Worm (Caenorhabditis elegans) whole organism, young adult: ENCODE measurements around the gene far-8.

Source experiments
- B0035.1 ChIP-seq: sonication (generic microtip); optimal IDR thresholded peaks from 2 replicates; lab custom pipeline; 2016; ENCODE audit warnings: missing genetic modification characterization, mild to moderate bottlenecking, missing compliant biosample characterization, missing genotype, missing genetic modification reagents
- C17E4.6 ChIP-seq: fragments of 200-800 bp; sonication (Bioruptor generic); IDR thresholded peaks from 2 replicates; pipeline ENCODE4 v1.3.6; 2022; ENCODE audit warnings: missing genetic modification reagents, missing genetic modification characterization, missing compliant biosample characterization
- F10E7.11 ChIP-seq: sonication (generic microtip); optimal IDR thresholded peaks from 2 replicates; lab custom pipeline; 2017; ENCODE audit warnings: mild to moderate bottlenecking, missing genetic modification characterization, moderate library complexity, missing compliant biosample characterization
- F22D6.2 ChIP-seq: sonication (generic microtip); optimal IDR thresholded peaks from 2 replicates; lab custom pipeline; 2016; ENCODE audit warnings: mild to moderate bottlenecking, missing genetic modification characterization, missing compliant biosample characterization
- F23B12.7 ChIP-seq: sonication (generic microtip); optimal IDR thresholded peaks from 2 replicates; lab custom pipeline; 2017; ENCODE audit warnings: missing genetic modification characterization, mild to moderate bottlenecking, missing compliant biosample characterization, antibody characterized with exemption, moderate library complexity; ENCODE audit not compliant: insufficient read depth
- F37B4.10 ChIP-seq: fragments of 200-800 bp; sonication (Bioruptor generic); IDR thresholded peaks from 2 replicates; pipeline ENCODE4 v1.3.6; 2022; ENCODE audit warnings: missing genetic modification characterization, missing compliant biosample characterization
- F49E8.2 ChIP-seq: sonication (generic microtip); optimal IDR thresholded peaks from 3 replicates; lab custom pipeline; 2017; ENCODE audit warnings: missing genetic modification characterization, mild to moderate bottlenecking, missing compliant biosample characterization, antibody characterized with exemption, moderate library complexity; ENCODE audit not compliant: insufficient read depth
- F52B5.7 ChIP-seq: sonication (generic microtip); optimal IDR thresholded peaks from 2 replicates; lab custom pipeline; 2016; ENCODE audit warnings: mild to moderate bottlenecking, missing genetic modification characterization, missing compliant biosample characterization
- F57C9.4 ChIP-seq: sonication (generic microtip); optimal IDR thresholded peaks from 2 replicates; lab custom pipeline; 2017; ENCODE audit warnings: mild to moderate bottlenecking, missing genetic modification characterization, missing compliant biosample characterization
- K12H6.12 ChIP-seq: fragments of 200-800 bp; sonication (Bioruptor generic); optimal IDR thresholded peaks from 2 replicates; lab custom pipeline; 2018; ENCODE audit warnings: mild to moderate bottlenecking, missing genetic modification characterization, missing compliant biosample characterization
- Y67H2A.10 ChIP-seq: fragments of 200-800 bp; sonication (Bioruptor generic); conservative IDR thresholded peaks from 2 replicates; pipeline ENCODE4 v1.3.6; 2022; ENCODE audit warnings: missing genetic modification reagents, missing genetic modification characterization, missing compliant biosample characterization
- Y79H2A.3 ChIP-seq: fragments of 200-800 bp; sonication (Bioruptor generic); conservative IDR thresholded peaks from 2 replicates; pipeline ENCODE4 v1.3.6; 2022; ENCODE audit warnings: missing genetic modification reagents, missing genetic modification characterization, missing compliant biosample characterization
- akir-1 ChIP-seq: fragments of 200-800 bp; sonication (Bioruptor generic); optimal IDR thresholded peaks from 2 replicates; lab custom pipeline; 2018; ENCODE audit warnings: mild to moderate bottlenecking, missing genetic modification characterization, moderate library complexity, missing compliant biosample characterization
- ama-1 ChIP-seq, 3 experiments: fragments of 150-350 bp in 1 of 3; sonication (generic microtip) in 2 of 3; optimal IDR thresholded peaks; 2 replicates each; lab custom pipeline; 2014 to 2018; ENCODE audit warnings: missing biosample characterization in 2 of 3, missing genetic modification characterization in 2 of 3, missing genetic modification reagents in 2 of 3
- attf-5 ChIP-seq: fragments of 200-800 bp; sonication (Bioruptor generic); optimal IDR thresholded peaks from 2 replicates; lab custom pipeline; 2018; ENCODE audit warnings: mild to moderate bottlenecking, missing genetic modification characterization, missing compliant biosample characterization
- bed-1 ChIP-seq: fragments of 200-800 bp; sonication (Bioruptor generic); IDR thresholded peaks from 2 replicates; pipeline ENCODE4 v1.3.6; 2022; ENCODE audit warnings: missing genetic modification reagents, missing genetic modification characterization, missing compliant biosample characterization
- ceh-100 ChIP-seq: fragments of 200-800 bp; sonication (Bioruptor generic); IDR thresholded peaks from 2 replicates; pipeline ENCODE4 v1.3.6; 2022; ENCODE audit warnings: missing genetic modification reagents, missing genetic modification characterization, missing compliant biosample characterization
- ceh-91 ChIP-seq: fragments of 200-800 bp; sonication (Bioruptor generic); IDR thresholded peaks from 2 replicates; pipeline ENCODE4 v1.3.6; 2022; ENCODE audit warnings: missing genetic modification reagents, missing genetic modification characterization, missing compliant biosample characterization
- dox-1 ChIP-seq: fragments of 200-800 bp; sonication (Bioruptor generic); IDR thresholded peaks from 2 replicates; pipeline ENCODE4 v1.3.6; 2022; ENCODE audit warnings: missing genetic modification reagents, missing genetic modification characterization, missing compliant biosample characterization
- egl-44 ChIP-seq: fragments of 200-800 bp; sonication (Bioruptor generic); IDR thresholded peaks from 2 replicates; pipeline ENCODE4 v1.3.6; 2022; ENCODE audit warnings: missing genetic modification reagents, missing genetic modification characterization, missing compliant biosample characterization
- egrh-3 ChIP-seq: fragments of 200-800 bp; sonication (Bioruptor generic); IDR thresholded peaks from 2 replicates; pipeline ENCODE4 v1.3.6; 2022; ENCODE audit warnings: missing genetic modification reagents, missing genetic modification characterization, missing compliant biosample characterization
- gei-17 ChIP-seq: fragments of 200-800 bp; sonication (Bioruptor generic); optimal IDR thresholded peaks from 2 replicates; lab custom pipeline; 2018; ENCODE audit warnings: mild to moderate bottlenecking, missing genetic modification characterization, missing compliant biosample characterization
- him-1 ChIP-seq: sonication (generic microtip); optimal IDR thresholded peaks from 2 replicates; lab custom pipeline; 2016; ENCODE audit warnings: missing genotype, missing genetic modification reagents, missing genetic modification characterization, missing compliant biosample characterization
- hsf-1 ChIP-seq: fragments of 200-800 bp; sonication (Bioruptor generic); IDR thresholded peaks from 2 replicates; pipeline ENCODE4 v1.3.6; 2022; ENCODE audit warnings: missing genetic modification reagents, missing genetic modification characterization, missing compliant biosample characterization
- lag-1 ChIP-seq: fragments of 200-800 bp; sonication (Bioruptor generic); IDR thresholded peaks from 2 replicates; pipeline ENCODE4 v1.3.6; 2022; ENCODE audit warnings: missing genetic modification reagents, missing genetic modification characterization, missing compliant biosample characterization
- lin-26 ChIP-seq: fragments of 200-800 bp; sonication (Bioruptor generic); IDR thresholded peaks from 2 replicates; pipeline ENCODE4 v1.3.6; 2022; ENCODE audit warnings: missing genetic modification reagents, missing genetic modification characterization, missing compliant biosample characterization
- lin-40 ChIP-seq: sonication (generic microtip); optimal IDR thresholded peaks from 2 replicates; lab custom pipeline; 2016; ENCODE audit warnings: missing genetic modification characterization, mild to moderate bottlenecking, missing compliant biosample characterization, missing genotype, missing genetic modification reagents
- lin-54 ChIP-seq: fragments of 200-800 bp; sonication (Bioruptor generic); optimal IDR thresholded peaks from 2 replicates; lab custom pipeline; 2018; ENCODE audit warnings: mild to moderate bottlenecking, missing genetic modification characterization, missing compliant biosample characterization
- lir-1 ChIP-seq: fragments of 200-800 bp; sonication (Bioruptor generic); conservative IDR thresholded peaks from 2 replicates; pipeline ENCODE4 v1.3.6; 2022; ENCODE audit warnings: missing genetic modification reagents, missing genetic modification characterization, missing compliant biosample characterization
- madf-10 ChIP-seq: sonication (generic microtip); optimal IDR thresholded peaks from 2 replicates; lab custom pipeline; 2016; ENCODE audit warnings: mild to moderate bottlenecking, missing genetic modification characterization, missing compliant biosample characterization
- madf-3 ChIP-seq: fragments of 200-800 bp; sonication (Bioruptor generic); IDR thresholded peaks from 2 replicates; pipeline ENCODE4 v1.3.6; 2022; ENCODE audit warnings: missing genetic modification reagents, missing genetic modification characterization, missing compliant biosample characterization
- mcd-1 ChIP-seq: fragments of 200-800 bp; sonication (Bioruptor generic); IDR thresholded peaks from 2 replicates; pipeline ENCODE4 v1.3.6; 2022; ENCODE audit warnings: missing genetic modification reagents, missing genetic modification characterization, missing compliant biosample characterization
- mel-28 ChIP-seq: sonication (generic microtip); optimal IDR thresholded peaks from 2 replicates; lab custom pipeline; 2016; ENCODE audit warnings: borderline replicate concordance, mild to moderate bottlenecking, missing genetic modification characterization, missing compliant biosample characterization
- nfyb-1 ChIP-seq: fragments of 200-800 bp; sonication (Bioruptor generic); IDR thresholded peaks from 2 replicates; pipeline ENCODE4 v1.3.6; 2022; ENCODE audit warnings: missing genetic modification reagents, missing genetic modification characterization, missing compliant biosample characterization
- pbrm-1 ChIP-seq: fragments of 200-800 bp; sonication (Bioruptor generic); IDR thresholded peaks from 2 replicates; pipeline ENCODE4 v1.3.6; 2022; ENCODE audit warnings: missing genetic modification reagents, missing genetic modification characterization, missing compliant biosample characterization
- rcor-1 ChIP-seq: fragments of 200-800 bp; sonication (Bioruptor generic); IDR thresholded peaks from 2 replicates; pipeline ENCODE4 v1.3.6; 2022; ENCODE audit warnings: missing genetic modification reagents, missing genetic modification characterization, missing compliant biosample characterization
- rpc-1 ChIP-seq, 2 experiments: fragments of 150-350 bp in 1 of 2; sonication (generic microtip) in 1 of 2; optimal IDR thresholded peaks; 2 replicates each; lab custom pipeline; 2014 to 2018; ENCODE audit warnings: missing biosample characterization in 1 of 2, missing genetic modification characterization in 1 of 2, missing genetic modification reagents in 1 of 2, missing genotype in 1 of 2
- snpc-1.1 ChIP-seq: sonication (generic microtip); optimal IDR thresholded peaks from 2 replicates; lab custom pipeline; 2017; ENCODE audit warnings: missing genetic modification characterization, mild to moderate bottlenecking, missing compliant biosample characterization, antibody characterized with exemption, moderate library complexity, missing genotype, missing genetic modification reagents; ENCODE audit not compliant: insufficient read depth
- tlf-1 ChIP-seq: fragments of 200-800 bp; sonication (Bioruptor generic); optimal IDR thresholded peaks from 2 replicates; lab custom pipeline; 2018; ENCODE audit warnings: mild to moderate bottlenecking, missing genetic modification characterization, missing compliant biosample characterization
- zim-3 ChIP-seq: sonication (generic microtip); optimal IDR thresholded peaks from 2 replicates; lab custom pipeline; 2017; ENCODE audit warnings: mild to moderate bottlenecking, missing genetic modification characterization, moderate library complexity, missing compliant biosample characterization
- ztf-25 ChIP-seq: fragments of 200-800 bp; sonication (Bioruptor generic); IDR thresholded peaks from 2 replicates; pipeline ENCODE4 v1.3.6; 2022; ENCODE audit warnings: missing genetic modification reagents, missing genetic modification characterization, missing compliant biosample characterization
- ztf-26 ChIP-seq: sonication (generic microtip); optimal IDR thresholded peaks from 2 replicates; lab custom pipeline; 2017; ENCODE audit warnings: missing genetic modification characterization, missing compliant biosample characterization
- ztf-6 ChIP-seq: fragments of 200-800 bp; sonication (Bioruptor generic); IDR thresholded peaks from 2 replicates; pipeline ENCODE4 v1.3.6; 2022; ENCODE audit warnings: missing genetic modification reagents, missing genetic modification characterization, missing compliant biosample characterization

The far-8 gene

DNA sequence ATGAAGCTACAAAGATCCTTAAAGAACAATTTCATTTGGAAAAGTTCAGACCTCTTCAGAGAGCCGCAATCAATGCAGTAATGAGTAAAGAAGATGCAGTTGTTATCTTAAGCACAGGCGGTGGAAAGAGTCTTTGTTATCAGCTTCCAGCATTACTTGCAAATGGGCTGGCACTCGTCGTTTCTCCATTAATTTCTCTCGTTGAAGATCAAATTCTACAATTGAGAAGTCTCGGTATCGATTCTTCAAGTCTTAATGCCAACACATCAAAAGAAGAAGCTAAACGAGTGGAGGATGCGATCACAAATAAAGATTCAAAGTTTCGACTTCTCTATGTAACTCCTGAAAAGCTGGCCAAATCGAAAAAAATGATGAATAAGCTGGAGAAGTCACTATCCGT, 14.2 kb downstream of the far-8 start:
- TF ChIP-seq bed-1 (GFP tag; lab: Robert Waterston, UW) (no peak), egl-44 (GFP tag; lab: Robert Waterston, UW) (no peak), F57C9.4 (tag; lab: Kevin White, UChicago) (no peak), gei-17 (GFP tag; lab: Kevin White, UChicago) (no peak), lin-40 (no peak), lag-1 (GFP tag; lab: Robert Waterston, UW) (no peak), F23B12.7 (tag; lab: Kevin White, UChicago) (no peak), F49E8.2 (tag; lab: Kevin White, UChicago) (no peak), B0035.1 (no peak), ztf-6 (no peak)

DNA sequence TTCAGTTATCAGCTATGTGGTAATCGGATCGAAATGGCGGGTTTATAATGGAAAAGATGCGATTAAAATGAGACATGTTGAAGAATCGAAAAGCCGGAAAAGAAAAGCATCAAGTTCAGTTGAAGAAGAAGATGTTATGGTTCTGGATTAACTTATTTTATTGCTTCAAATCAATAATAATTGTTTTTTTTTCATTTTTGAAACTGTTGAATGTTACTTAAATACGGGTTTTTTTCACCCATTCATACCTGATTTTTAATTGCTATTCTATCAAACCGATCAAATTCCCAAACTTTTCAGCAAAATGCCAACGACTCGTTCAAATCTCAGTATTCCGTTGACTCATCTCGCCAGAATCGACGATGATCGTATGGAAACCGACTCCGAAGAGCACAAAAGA, 17.2 kb downstream of the far-8 start, which contains the start of gene exos-4.2:
exos-4.2 (plus strand) TSS at position 301 of the 400 bp plus-strand sequence.
- TF ChIP-seq zim-3 (tag; lab: Kevin White, UChicago) (no peak), ceh-100 (no peak), lir-1 (GFP tag; lab: Robert Waterston, UW) (no peak), F10E7.11 (tag; lab: Kevin White, UChicago) (no peak), F52B5.7 (no peak), ztf-25 (no peak), Y67H2A.10 (no peak), akir-1 (no peak), rpc-1 (optimal IDR thresholded peaks at IDR 0.05; lab: Kevin White, UChicago) (no peak), rpc-1 (tag; optimal IDR thresholded peaks at IDR 0.05; lab: Kevin White, UChicago) (no peak), rcor-1 (no peak), tlf-1 (GFP tag; lab: Kevin White, UChicago) (no peak), F22D6.2 (tag; lab: Kevin White, UChicago) (no peak), egrh-3 (GFP tag; lab: Robert Waterston, UW) (no peak), madf-10 (tag; lab: Kevin White, UChicago) (no peak), ztf-26 (tag; lab: Kevin White, UChicago) (no peak), Y79H2A.3 (no peak)

DNA sequence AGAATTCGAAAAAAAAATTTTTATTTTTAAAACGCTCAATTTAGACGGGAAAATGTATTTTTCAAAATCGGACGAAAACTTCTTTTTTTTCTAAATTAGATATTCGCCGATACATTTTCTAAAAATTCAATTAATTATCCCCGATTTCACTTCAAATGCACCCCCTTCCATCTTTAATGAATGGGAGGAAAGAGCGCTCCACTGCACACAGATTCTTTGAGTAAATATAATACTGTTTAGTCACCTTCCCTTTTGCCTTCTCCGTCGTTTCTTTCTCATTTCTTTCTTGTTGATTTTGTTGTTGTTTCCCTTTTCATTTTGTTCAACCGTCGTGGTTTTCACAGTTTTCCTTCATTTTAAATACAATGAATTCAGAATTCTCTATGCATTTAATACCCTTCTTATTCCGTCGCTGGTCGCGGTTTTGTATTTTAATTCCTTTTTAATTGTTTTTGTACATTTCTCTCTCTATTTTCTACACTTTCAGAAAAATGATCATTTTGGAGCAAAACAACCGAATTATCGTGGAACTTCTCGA, 19.2 kb downstream of the far-8 start, which contains the start of gene arx-4:
arx-4 (plus strand) TSS at position 488 of the 538 bp plus-strand sequence.
- TF ChIP-seq ceh-91 (GFP tag; lab: Robert Waterston, UW) (no peak), mcd-1 (0 out of 2 replicates have a peak, but pooled peaks have one; percentile 25), F37B4.10 (GFP tag; lab: Robert Waterston, UW) (no peak), attf-5 (GFP tag; lab: Kevin White, UChicago) (peak; percentile 15), lir-1 (GFP tag; lab: Robert Waterston, UW) (no peak)

DNA sequence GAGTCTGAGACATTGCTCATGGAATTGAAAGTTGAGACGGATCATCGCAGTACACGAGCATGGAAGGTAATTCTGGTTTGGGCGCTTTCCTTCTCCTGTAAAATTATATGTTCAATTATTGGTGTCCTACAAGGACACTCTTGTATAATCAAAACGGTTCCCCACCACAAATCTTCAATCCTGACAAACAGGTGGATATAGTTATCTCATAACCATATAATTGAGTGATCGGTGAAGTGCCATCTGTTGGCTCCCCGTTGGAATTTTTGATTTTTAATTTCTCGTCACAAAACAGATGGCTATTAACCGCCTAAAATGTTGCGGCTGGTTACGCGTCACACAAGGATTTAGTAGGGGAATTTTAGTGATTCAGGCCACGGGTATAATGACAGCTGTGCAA, 26.1 kb downstream of the far-8 start:
- TF ChIP-seq dox-1 (no peak), nfyb-1 (no peak), madf-3 (GFP tag; lab: Robert Waterston, UW) (no peak), F23B12.7 (tag; lab: Kevin White, UChicago) (no peak), lin-26 (GFP tag; lab: Robert Waterston, UW) (no peak), snpc-1.1 (tag; lab: Kevin White, UChicago) (no peak), pbrm-1 (GFP tag; lab: Robert Waterston, UW) (no peak), C17E4.6 (GFP tag; lab: Robert Waterston, UW) (no peak), ama-1 (optimal IDR thresholded peaks at IDR 0.05; lab: Kevin White, UChicago) (no peak), ama-1 (GFP tag; optimal IDR thresholded peaks at IDR 0.05; lab: Kevin White, UChicago) (no peak), hsf-1 (no peak), mel-28 (no peak), him-1 (tag; lab: Kevin White, UChicago) (no peak), lin-54 (GFP tag; lab: Kevin White, UChicago) (no peak), K12H6.12 (tag; lab: Kevin White, UChicago) (no peak)
